Worm (Caenorhabditis elegans): ENCODE data around the gene str-13.

DNA sequence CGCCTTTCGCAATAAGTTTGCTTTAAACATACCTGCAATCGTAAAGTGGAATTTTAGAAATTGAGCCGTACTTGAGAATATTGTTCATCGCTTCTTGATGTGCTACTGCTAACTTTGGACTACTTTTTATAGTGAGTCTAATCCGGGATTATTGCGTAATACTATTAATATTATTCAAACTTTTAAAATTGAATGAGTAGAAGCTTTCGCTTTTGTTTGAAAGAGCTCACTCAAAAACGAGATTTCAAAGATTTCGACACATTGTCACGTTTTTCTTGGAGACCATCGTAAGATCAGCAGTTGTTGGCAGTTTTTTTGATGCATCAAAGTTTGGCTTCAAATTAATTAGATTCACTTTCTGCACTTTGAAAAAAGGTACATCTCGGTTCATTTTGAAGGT is 13.5 kb downstream of the str-13 start, which contains the start of gene srt-28:
- TF ChIP-seq pqm-1 (tag; optimal IDR thresholded peaks at IDR 0.05) (no peak), lin-15B (tag; optimal IDR thresholded peaks at IDR 0.05) (no peak), fkh-10 (GFP tag; optimal IDR thresholded peaks at IDR 0.05) (no peak), fos-1 (tag; optimal IDR thresholded peaks at IDR 0.05) (no peak), nhr-23 (tag; optimal IDR thresholded peaks at IDR 0.05) (no peak), jun-1 (tag; optimal IDR thresholded peaks at IDR 0.05) (no peak), ceh-82 (tag; optimal IDR thresholded peaks at IDR 0.05) (no peak), zag-1 (tag; optimal IDR thresholded peaks at IDR 0.05) (no peak), R02D3.7 (tag; optimal IDR thresholded peaks at IDR 0.05) (no peak), nhr-12 (tag; optimal IDR thresholded peaks at IDR 0.05) (no peak), ceh-9 (tag; optimal IDR thresholded peaks at IDR 0.05) (no peak), nfya-1 (tag; optimal IDR thresholded peaks at IDR 0.05; ENCODE audit: insufficient read depth) (no peak), nhr-28 (tag; optimal IDR thresholded peaks at IDR 0.05) (no peak), ZK546.5 (tag; optimal IDR thresholded peaks at IDR 0.05) (no peak)
